Fruit fly (Drosophila melanogaster): ENCODE data around the gene HGTX.
A peak's percentile ranks its signal among the peaks of the same experiment; 100 is the strongest.

DNA sequence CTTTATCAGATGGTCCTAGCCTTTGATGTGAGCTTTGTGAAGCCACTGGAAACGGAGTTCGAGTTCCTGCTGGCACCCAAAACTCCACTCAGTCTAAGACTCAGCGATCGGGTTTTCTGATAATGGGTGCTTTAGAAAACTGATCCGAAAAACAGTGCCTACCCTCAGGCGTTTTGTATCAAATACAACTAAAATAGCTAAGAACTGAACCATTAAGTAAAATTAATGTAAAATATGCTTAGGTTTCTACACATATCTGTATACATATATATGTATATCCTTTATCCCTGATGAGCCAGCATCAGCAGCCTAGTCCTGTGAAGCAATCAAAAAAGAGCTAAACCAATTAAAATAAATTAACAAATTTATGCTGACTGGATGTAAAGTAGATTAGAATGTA is 22.1 kb upstream of the HGTX start:
- TF ChIP-seq CG31224 (GFP tag; IDR thresholded peaks at IDR 0.05) (no peak), Spps (tag; optimal IDR thresholded peaks at IDR 0.05) (no peak), danr (GFP tag; IDR thresholded peaks at IDR 0.05) (no peak), BEAF-32 (GFP tag; optimal IDR thresholded peaks at IDR 0.05) (no peak), CG42726 (GFP tag; IDR thresholded peaks at IDR 0.05; ENCODE audit: partially characterized antibody) (peak; percentile 47; the same call in 1 of the 2 replicates), CG3726 (GFP tag; IDR thresholded peaks at IDR 0.05) (no peak), ro (GFP tag; IDR thresholded peaks at IDR 0.05) (no peak), CG10267 (tag; optimal IDR thresholded peaks at IDR 0.05) (no peak), Aef1 (GFP tag; IDR thresholded peaks at IDR 0.05) (no peak), Chrac-16 (GFP tag; optimal IDR thresholded peaks at IDR 0.05) (no peak), h (optimal IDR thresholded peaks at IDR 0.05) (no peak)
